Worm (Caenorhabditis elegans): Measurements from ENCODE around the gene sdz-1.

Gene sdz-1

ce11 chrIII:8674980-8675485 is 25.1 kb downstream of the sdz-1 start, which contains the start of gene pgl-2:
pgl-2 (minus strand) TSS chrIII:8675435.
- TF ChIP-seq zip-8 (tag; optimal IDR thresholded peaks at IDR 0.05) (no peak), flh-1 (GFP tag; optimal IDR thresholded peaks at IDR 0.05) (no peak), nhr-237 (tag; optimal IDR thresholded peaks at IDR 0.05) (no peak), nhr-76 (tag; optimal IDR thresholded peaks at IDR 0.05) (no peak), drap-1 (GFP tag; optimal IDR thresholded peaks at IDR 0.05) (no peak), ceh-43 (GFP tag; optimal IDR thresholded peaks at IDR 0.05) (no peak), elt-1 (tag; optimal IDR thresholded peaks at IDR 0.05; ENCODE audit: borderline replicate concordance, insufficient read depth) (no peak), ceh-39 (tag; optimal IDR thresholded peaks at IDR 0.05) (no peak), mab-5 (tag; optimal IDR thresholded peaks at IDR 0.05) (no peak), cnd-1 (tag; optimal IDR thresholded peaks at IDR 0.05) (no peak), ham-2 (GFP tag; optimal IDR thresholded peaks at IDR 0.05) (no peak), blmp-1 (tag; optimal IDR thresholded peaks at IDR 0.05) (no peak), snpc-4 (tag; optimal IDR thresholded peaks at IDR 0.05) (no peak), ceh-83 (GFP tag; optimal IDR thresholded peaks at IDR 0.05) (no peak), bed-3 (GFP tag; optimal IDR thresholded peaks at IDR 0.05) (no peak), ztf-11 (tag; optimal IDR thresholded peaks at IDR 0.05) (no peak), nhr-28 (tag; optimal IDR thresholded peaks at IDR 0.05) (no peak), ces-1 (GFP tag; optimal IDR thresholded peaks at IDR 0.05) (no peak)

ce11 chrIII:8668717-8669116 is 31.4 kb downstream of the sdz-1 start:
- TF ChIP-seq hlh-1 (tag; optimal IDR thresholded peaks at IDR 0.05) (peak; percentile 4), sptf-1 (tag; optimal IDR thresholded peaks at IDR 0.05) (no peak), unc-62 (GFP tag; optimal IDR thresholded peaks at IDR 0.05) (peak; percentile 63)

- TF ChIP-seq nhr-76 (tag; optimal IDR thresholded peaks at IDR 0.05): no peak
- no peak for TF ChIP-seq nhr-237 (tag; optimal IDR thresholded peaks at IDR 0.05)
- TF ChIP-seq ceh-39 (tag; optimal IDR thresholded peaks at IDR 0.05): no peak
- no peak for TF ChIP-seq hlh-1 (tag; optimal IDR thresholded peaks at IDR 0.05)
These were observed 32.8 kb downstream of the sdz-1 start, which contains the start of gene dpy-19 for ce11 chrIII:8667382-8667781. dpy-19 (minus strand) TSS chrIII:8667482.

ce11 chrIII:8664897-8665388 is 35.2 kb downstream of the sdz-1 start, which contains the start of gene F22B7.1:
F22B7.1 (plus strand) TSS chrIII:8665338.
- TF ChIP-seq sptf-1 (tag; optimal IDR thresholded peaks at IDR 0.05) (no peak), drap-1 (GFP tag; optimal IDR thresholded peaks at IDR 0.05) (no peak), ceh-39 (tag; optimal IDR thresholded peaks at IDR 0.05) (no peak), mab-5 (tag; optimal IDR thresholded peaks at IDR 0.05) (no peak), mep-1 (tag; optimal IDR thresholded peaks at IDR 0.05) (no peak), M03D4.4 (tag; optimal IDR thresholded peaks at IDR 0.05) (no peak), ceh-43 (GFP tag; optimal IDR thresholded peaks at IDR 0.05) (no peak), nhr-28 (tag; optimal IDR thresholded peaks at IDR 0.05) (no peak), elt-1 (tag; optimal IDR thresholded peaks at IDR 0.05; ENCODE audit: borderline replicate concordance, insufficient read depth) (no peak), sem-2 (GFP tag; optimal IDR thresholded peaks at IDR 0.05) (no peak), lin-13 (tag; optimal IDR thresholded peaks at IDR 0.05) (no peak), flh-1 (GFP tag; optimal IDR thresholded peaks at IDR 0.05) (no peak), ztf-11 (tag; optimal IDR thresholded peaks at IDR 0.05) (no peak)

ce11 chrIII:8663143-8663542 is 37.0 kb downstream of the sdz-1 start:
- TF ChIP-seq ztf-11 (tag; optimal IDR thresholded peaks at IDR 0.05): no peak
- TF ChIP-seq elt-1 (tag; optimal IDR thresholded peaks at IDR 0.05; ENCODE audit: borderline replicate concordance, insufficient read depth): no peak
- no peak for TF ChIP-seq nhr-237 (tag; optimal IDR thresholded peaks at IDR 0.05)
- no peak for TF ChIP-seq flh-1 (GFP tag; optimal IDR thresholded peaks at IDR 0.05)
- TF ChIP-seq nhr-2 (tag; optimal IDR thresholded peaks at IDR 0.05): no peak
- TF ChIP-seq ces-1 (GFP tag; optimal IDR thresholded peaks at IDR 0.05): no peak
- no peak for TF ChIP-seq unc-39 (tag; optimal IDR thresholded peaks at IDR 0.05)
- TF ChIP-seq unc-62 (GFP tag; optimal IDR thresholded peaks at IDR 0.05): no peak
- no peak for TF ChIP-seq hlh-1 (tag; optimal IDR thresholded peaks at IDR 0.05)
- no peak for TF ChIP-seq lin-13 (tag; optimal IDR thresholded peaks at IDR 0.05)
- TF ChIP-seq nhr-12 (tag; optimal IDR thresholded peaks at IDR 0.05): no peak
- no peak for TF ChIP-seq bed-3 (GFP tag; optimal IDR thresholded peaks at IDR 0.05)
- no peak for TF ChIP-seq drap-1 (GFP tag; optimal IDR thresholded peaks at IDR 0.05)
- no peak for TF ChIP-seq ceh-39 (tag; optimal IDR thresholded peaks at IDR 0.05)
- no peak for TF ChIP-seq nhr-76 (tag; optimal IDR thresholded peaks at IDR 0.05)
- no peak for TF ChIP-seq unc-120 (tag; optimal IDR thresholded peaks at IDR 0.05; ENCODE audit: poor library complexity, severe bottlenecking)
- TF ChIP-seq snpc-4 (tag; optimal IDR thresholded peaks at IDR 0.05): no peak
- no peak for TF ChIP-seq lin-32 (GFP tag; optimal IDR thresholded peaks at IDR 0.05)
- TF ChIP-seq nhr-28 (tag; optimal IDR thresholded peaks at IDR 0.05): no peak

Measured in whole organism, mixed stage, embryonic.